Worm (Caenorhabditis elegans) whole organism, L2 larva: ENCODE results near the gene oac-50.

Source experiments
- Y55F3AM.14 ChIP-seq: fragments of 200-800 bp; sonication (Bioruptor generic); optimal IDR thresholded peaks from 2 replicates; lab custom pipeline; 2018; ENCODE audit warnings: mild to moderate bottlenecking, missing genetic modification characterization, missing compliant biosample characterization
- elt-1 ChIP-seq: fragments of 150-350 bp; optimal IDR thresholded peaks from 2 replicates; lab custom pipeline; 2014; ENCODE audit warnings: missing biosample characterization, missing genetic modification characterization
- fos-1 ChIP-seq: fragments of 150-350 bp; optimal IDR thresholded peaks from 2 replicates; lab custom pipeline; 2014; ENCODE audit warnings: missing biosample characterization, missing genetic modification characterization
- unc-62 ChIP-seq: fragments of 150-350 bp; optimal IDR thresholded peaks from 2 replicates; lab custom pipeline; 2014; ENCODE audit warnings: missing biosample characterization, missing genetic modification reagents, missing genetic modification characterization

DNA sequence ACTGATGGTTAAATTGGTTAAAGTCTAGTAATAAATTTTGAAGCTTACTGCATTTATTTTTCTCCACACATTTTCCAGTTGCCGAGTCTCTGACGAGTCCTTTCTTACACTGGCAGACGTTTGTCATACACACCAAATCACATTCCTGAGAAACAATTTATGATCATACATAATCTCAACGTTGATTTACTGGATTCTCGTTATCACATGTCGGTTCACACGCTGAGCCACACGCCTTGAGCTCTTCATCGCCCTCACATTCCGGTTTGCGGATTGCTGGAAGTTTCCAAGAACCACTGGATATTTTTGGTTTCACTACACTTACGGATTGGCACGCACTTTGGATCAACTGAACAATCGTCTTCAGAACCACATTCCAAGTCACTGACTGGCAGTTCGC, 17.7 kb downstream of the oac-50 start:
- TF ChIP-seq fos-1 (no peak), unc-62 (GFP tag; lab: Kevin White, UChicago) (no peak), elt-1 (tag; lab: Kevin White, UChicago) (no peak), Y55F3AM.14 (no peak)
